Fruit fly (Drosophila melanogaster): ENCODE measurements around the gene KLHL18.

Gene KLHL18

dm6 chr3R:11967262-11968029 lies 42.8 kb downstream of the KLHL18 start, which contains the start of the genes CG12213 and GC1 (continued):
- TF ChIP-seq gt (GFP tag; IDR thresholded peaks at IDR 0.05) (no peak), E2f1 (GFP tag; IDR thresholded peaks at IDR 0.05) (no peak), Aef1 (GFP tag; IDR thresholded peaks at IDR 0.05) (no peak), CG4282 (GFP tag; optimal IDR thresholded peaks at IDR 0.05) (no peak), vnd (GFP tag; IDR thresholded peaks at IDR 0.05; ENCODE audit: partially characterized antibody) (peak; percentile 98), CG10147 (GFP tag; optimal IDR thresholded peaks at IDR 0.05) (peak; percentile 4), Bdp1 (GFP tag; optimal IDR thresholded peaks at IDR 0.05) (no peak), CG17385 (GFP tag; optimal IDR thresholded peaks at IDR 0.05) (peak; percentile 42), Sox102F (GFP tag; optimal IDR thresholded peaks at IDR 0.05) (no peak), amos (GFP tag; IDR thresholded peaks at IDR 0.05; ENCODE audit: partially characterized antibody) (peak; percentile 99), ATbp (GFP tag; optimal IDR thresholded peaks at IDR 0.05) (no peak), Atf6 (GFP tag; IDR thresholded peaks at IDR 0.05) (no peak), pb (GFP tag; optimal IDR thresholded peaks at IDR 0.05) (no peak), jigr1 (GFP tag; IDR thresholded peaks at IDR 0.05) (peak; percentile 89; the same call in 1 of the 3 replicates), CG12942 (GFP tag; optimal IDR thresholded peaks at IDR 0.05) (no peak), Adf1 (GFP tag; IDR thresholded peaks at IDR 0.05) (no peak; the same call in 1 of the 2 replicates), CG11560 (tag; IDR thresholded peaks at IDR 0.05) (no peak), Fer1 (GFP tag; optimal IDR thresholded peaks at IDR 0.05) (no peak), trem (tag; optimal IDR thresholded peaks at IDR 0.05) (peak; percentile 93), bab2 (GFP tag; optimal IDR thresholded peaks at IDR 0.05) (no peak), CG14965 (GFP tag; optimal IDR thresholded peaks at IDR 0.05; ENCODE audit: borderline replicate concordance) (no peak), Awh (GFP tag; IDR thresholded peaks at IDR 0.05) (no peak), CG12659 (GFP tag; optimal IDR thresholded peaks at IDR 0.05) (peak; percentile 83), run (tag; optimal IDR thresholded peaks at IDR 0.05) (peak; percentile 0), dan (GFP tag; IDR thresholded peaks at IDR 0.05) (no peak), CG42726 (GFP tag; IDR thresholded peaks at IDR 0.05; ENCODE audit: partially characterized antibody) (peak; percentile 97), CG6689 (GFP tag; IDR thresholded peaks at IDR 0.05) (no peak), danr (GFP tag; IDR thresholded peaks at IDR 0.05) (no peak), wor (GFP tag; IDR thresholded peaks at IDR 0.05) (no peak), tgo (GFP tag; IDR thresholded peaks at IDR 0.05) (no peak), dati (GFP tag; IDR thresholded peaks at IDR 0.05) (no peak), CG15073 (GFP tag; optimal IDR thresholded peaks at IDR 0.05) (no peak), CG7745 (tag; optimal IDR thresholded peaks at IDR 0.05) (no peak), CG10565 (GFP tag; optimal IDR thresholded peaks at IDR 0.05) (no peak), CG6854 (GFP tag; optimal IDR thresholded peaks at IDR 0.05) (no peak), crol (GFP tag; IDR thresholded peaks at IDR 0.05) (peak; percentile 72), Antp (GFP tag; optimal IDR thresholded peaks at IDR 0.05) (no peak), tap (tag; optimal IDR thresholded peaks at IDR 0.05) (no peak), D19A (tag; optimal IDR thresholded peaks at IDR 0.05) (no peak), nom (GFP tag; optimal IDR thresholded peaks at IDR 0.05) (no peak), ro (GFP tag; IDR thresholded peaks at IDR 0.05) (no peak), Rfx (GFP tag; IDR thresholded peaks at IDR 0.05) (peak; percentile 35; the same call in 1 of the 2 replicates), Opbp (GFP tag; IDR thresholded peaks at IDR 0.05; ENCODE audit: partially characterized antibody) (peak; percentile 97), tna (GFP tag; IDR thresholded peaks at IDR 0.05; ENCODE audit: partially characterized antibody) (peak; percentile 97), CG10543 (GFP tag; optimal IDR thresholded peaks at IDR 0.05) (no peak), CG7556 (GFP tag; optimal IDR thresholded peaks at IDR 0.05) (no peak), chn (GFP tag; optimal IDR thresholded peaks at IDR 0.05) (no peak), gro (GFP tag; optimal IDR thresholded peaks at IDR 0.05) (no peak), Hr51 (GFP tag; optimal IDR thresholded peaks at IDR 0.05) (peak in 1 of 2 experiments; percentile 9), CG10321 (GFP tag; IDR thresholded peaks at IDR 0.05) (no peak)
